Worm (Caenorhabditis elegans): Measurements from ENCODE around the gene fubl-2.

fubl-2 gene

ce11 chrIII:7083106-7083505 is 4.4 kb downstream of the fubl-2 start:
- TF ChIP-seq efl-1 (optimal IDR thresholded peaks at IDR 0.05) (peak in 1 of 2 experiments; percentile 42), efl-1 (GFP tag; optimal IDR thresholded peaks at IDR 0.05 in 1 of 2) (peak; percentile 9 to 93), ceh-63 (GFP tag; optimal IDR thresholded peaks at IDR 0.05) (no peak), dpl-1 (GFP tag; optimal IDR thresholded peaks at IDR 0.05) (peak in 1 of 3 experiments; percentile 19)

ce11 chrIII:7081488-7081887 is 6.1 kb downstream of the fubl-2 start:
- no peak for TF ChIP-seq xbp-1 (tag; optimal IDR thresholded peaks at IDR 0.05)
- TF ChIP-seq lir-3 (tag; optimal IDR thresholded peaks at IDR 0.05; ENCODE audit: poor library complexity), result no peak
- no peak for TF ChIP-seq efl-1 (optimal IDR thresholded peaks at IDR 0.05)
- no peak for TF ChIP-seq efl-1 (GFP tag; optimal IDR thresholded peaks at IDR 0.05 in 1 of 2)
- no peak for TF ChIP-seq Y116A8C.19 (tag; optimal IDR thresholded peaks at IDR 0.05; ENCODE audit: borderline replicate concordance)
- no peak for TF ChIP-seq unc-130 (tag; optimal IDR thresholded peaks at IDR 0.05)
- TF ChIP-seq lin-35 (GFP tag; optimal IDR thresholded peaks at IDR 0.05), result peak in 1 of 2 experiments; percentile 8
- TF ChIP-seq elt-2 (tag; optimal IDR thresholded peaks at IDR 0.05), result peak; percentile 41
- no peak for TF ChIP-seq F16B12.6 (tag; optimal IDR thresholded peaks at IDR 0.05)
- no peak for TF ChIP-seq ceh-8 (GFP tag; optimal IDR thresholded peaks at IDR 0.05)

ce11 chrIII:7080689-7081088 is 6.9 kb downstream of the fubl-2 start, which contains the start of gene ZK418.7:
TSS of gene ZK418.7 (minus strand) at chrIII:7080789.
- no peak for TF ChIP-seq nhr-12 (tag; optimal IDR thresholded peaks at IDR 0.05)
- no peak for TF ChIP-seq isw-1 (GFP tag; IDR thresholded peaks at IDR 0.05)
- no peak for TF ChIP-seq elt-2 (tag; optimal IDR thresholded peaks at IDR 0.05)
- TF ChIP-seq xbp-1 (tag; optimal IDR thresholded peaks at IDR 0.05), result no peak

ce11 chrIII:7078737-7079136 is 8.8 kb downstream of the fubl-2 start, which contains the start of gene ZK418.6:
TSS of gene ZK418.6 (minus strand) at chrIII:7078837.
- TF ChIP-seq ama-1 (optimal IDR thresholded peaks at IDR 0.05) (no peak), snpc-4 (tag; optimal IDR thresholded peaks at IDR 0.05) (no peak), ztf-11 (tag; optimal IDR thresholded peaks at IDR 0.05) (no peak), vab-15 (tag; optimal IDR thresholded peaks at IDR 0.05) (no peak), mep-1 (tag; optimal IDR thresholded peaks at IDR 0.05) (no peak), pax-3 (tag; optimal IDR thresholded peaks at IDR 0.05) (no peak), unc-98 (GFP tag; IDR thresholded peaks at IDR 0.05) (no peak), hlh-17 (GFP tag; optimal IDR thresholded peaks at IDR 0.05; ENCODE audit: borderline replicate concordance) (no peak)

ce11 chrIII:7076386-7076785 is 11.2 kb downstream of the fubl-2 start, which contains the start of gene ZK418.13:
TSS of gene ZK418.13 (minus strand) at chrIII:7076486.
- TF ChIP-seq pqm-1 (tag; optimal IDR thresholded peaks at IDR 0.05), result no peak
- no peak for TF ChIP-seq nhr-90 (tag; optimal IDR thresholded peaks at IDR 0.05; ENCODE audit: poor library complexity)
- no peak for TF ChIP-seq lin-35 (GFP tag; optimal IDR thresholded peaks at IDR 0.05)
- TF ChIP-seq zag-1 (tag; optimal IDR thresholded peaks at IDR 0.05), result no peak
- TF ChIP-seq zip-4 (GFP tag; optimal IDR thresholded peaks at IDR 0.05), result no peak
- TF ChIP-seq lir-3 (tag; optimal IDR thresholded peaks at IDR 0.05; ENCODE audit: poor library complexity), result no peak

- no peak for TF ChIP-seq mab-9 (GFP tag; IDR thresholded peaks at IDR 0.05)
- peak; percentile 30 for TF ChIP-seq fos-1 (tag; optimal IDR thresholded peaks at IDR 0.05)
- peak; percentile 45 for TF ChIP-seq xbp-1 (tag; optimal IDR thresholded peaks at IDR 0.05)
- TF ChIP-seq nhr-20 (tag; optimal IDR thresholded peaks at IDR 0.05), result peak; percentile 48
- TF ChIP-seq snu-23 (GFP tag; optimal IDR thresholded peaks at IDR 0.05), result peak; percentile 54
- peak; percentile 27 for TF ChIP-seq lin-15B (tag; optimal IDR thresholded peaks at IDR 0.05)
- peak; percentile 79 for TF ChIP-seq C16A3.4 (tag; optimal IDR thresholded peaks at IDR 0.05)
- TF ChIP-seq skn-1 (tag; optimal IDR thresholded peaks at IDR 0.05), result peak; percentile 78
- TF ChIP-seq swsn-7 (tag; optimal IDR thresholded peaks at IDR 0.05), result peak; percentile 57
- TF ChIP-seq ztf-4 (tag; optimal IDR thresholded peaks at IDR 0.05), result no peak
- TF ChIP-seq mdl-1 (tag; optimal IDR thresholded peaks at IDR 0.05), result peak in 1 of 2 experiments; percentile 11
- no peak for TF ChIP-seq efl-3 (GFP tag; optimal IDR thresholded peaks at IDR 0.05)
- peak; percentile 45 for TF ChIP-seq nhr-90 (tag; optimal IDR thresholded peaks at IDR 0.05; ENCODE audit: poor library complexity)
- TF ChIP-seq nhr-76 (tag; optimal IDR thresholded peaks at IDR 0.05), result no peak
- TF ChIP-seq lin-13 (GFP tag; optimal IDR thresholded peaks at IDR 0.05), result peak; percentile 6
- peak; percentile 92 to 97 (median 96) for TF ChIP-seq dpl-1 (GFP tag; optimal IDR thresholded peaks at IDR 0.05)
- TF ChIP-seq nhr-71 (tag; optimal IDR thresholded peaks at IDR 0.05), result peak; percentile 70
- peak; percentile 55 for TF ChIP-seq nhr-19 (GFP tag; conservative IDR thresholded peaks at IDR 0.05)
- TF ChIP-seq unc-98 (GFP tag; IDR thresholded peaks at IDR 0.05), result no peak
- peak; percentile 97 to 99 for TF ChIP-seq lin-35 (GFP tag; optimal IDR thresholded peaks at IDR 0.05)
- peak; percentile 58 for TF ChIP-seq nhr-85 (tag)
Observed at ce11 chrIII:7073801-7074386, 13.6 kb downstream of the fubl-2 start, which contains the start of gene ZK418.5. TSS of gene ZK418.5 (minus strand) at chrIII:7073851.
